Fruit fly (Drosophila melanogaster) whole organism, embryonic: ENCODE measurements around the gene Usp5.
A peak's percentile ranks its signal among the peaks of the same experiment; 100 is the strongest.

Experiments used
- Asciz ChIP-seq: fragments of 200-800 bp; sonication (Bioruptor generic); optimal IDR thresholded peaks from 2 replicates; lab custom pipeline; 2017; ENCODE audit warnings: missing biosample characterization, mild to moderate bottlenecking, missing genetic modification characterization, missing genetic modification reagents
- Blimp-1 ChIP-seq: fragments of 200-800 bp; sonication (Bioruptor generic); optimal IDR thresholded peaks from 3 replicates; lab custom pipeline; 2018; ENCODE audit warnings: missing biosample characterization, missing genetic modification characterization, mild to moderate bottlenecking, moderate library complexity, missing genetic modification reagents
- CG10431 ChIP-seq: fragments of 200-800 bp; sonication (Bioruptor generic); optimal IDR thresholded peaks from 3 replicates; lab custom pipeline; 2018; ENCODE audit warnings: missing biosample characterization, mild to moderate bottlenecking, missing genetic modification characterization
- CG11093 ChIP-seq: fragments of 200-800 bp; sonication (Bioruptor generic); IDR thresholded peaks from 3 replicates; pipeline ENCODE4 v1.3.6; 2022; ENCODE audit warnings: missing biosample characterization, missing genetic modification characterization
- CG11560 ChIP-seq: fragments of 200-800 bp; sonication (Bioruptor generic); IDR thresholded peaks from 3 replicates; pipeline ENCODE4 v1.3.6; 2022; ENCODE audit warnings: missing biosample characterization, missing genetic modification characterization
- CG11696 ChIP-seq: fragments of 200-800 bp; sonication (Bioruptor generic); IDR thresholded peaks from 2 replicates; pipeline ENCODE4 v1.3.6; 2022; ENCODE audit warnings: missing biosample characterization, missing genetic modification characterization
- CG11723 ChIP-seq: fragments of 200-800 bp; sonication (Bioruptor generic); optimal IDR thresholded peaks from 2 replicates; lab custom pipeline; 2017; ENCODE audit warnings: missing biosample characterization, mild to moderate bottlenecking, missing genetic modification characterization
- CG14860 ChIP-seq: fragments of 200-800 bp; sonication (Bioruptor generic); IDR thresholded peaks from 3 replicates; pipeline ENCODE4 v1.3.6; 2022; ENCODE audit warnings: missing biosample characterization, missing genetic modification characterization; ENCODE audit not compliant: partially characterized antibody
- CG15601 ChIP-seq: fragments of 200-800 bp; sonication (Bioruptor generic); optimal IDR thresholded peaks from 3 replicates; lab custom pipeline; 2019; ENCODE audit warnings: missing biosample characterization, mild to moderate bottlenecking, missing genetic modification characterization, moderate library complexity
- CG1832 ChIP-seq: fragments of 200-800 bp; sonication (Bioruptor generic); optimal IDR thresholded peaks from 2 replicates; lab custom pipeline; 2017; ENCODE audit warnings: missing biosample characterization, mild to moderate bottlenecking, missing genetic modification characterization, inconsistent platforms
- CG18476 ChIP-seq: fragments of 200-800 bp; sonication (Bioruptor generic); optimal IDR thresholded peaks from 2 replicates; lab custom pipeline; 2016; ENCODE audit warnings: missing biosample characterization, mild to moderate bottlenecking, missing genetic modification characterization
- CG18599 ChIP-seq: fragments of 200-800 bp; sonication (Bioruptor generic); optimal IDR thresholded peaks from 3 replicates; lab custom pipeline; 2017; ENCODE audit warnings: missing biosample characterization, missing genetic modification characterization, mild to moderate bottlenecking, moderate library complexity, missing genetic modification reagents
- CG2712 ChIP-seq: fragments of 200-800 bp; optimal IDR thresholded peaks from 3 replicates; lab custom pipeline; 2019; ENCODE audit warnings: missing biosample characterization, mild to moderate bottlenecking, missing genetic modification characterization, moderate library complexity
- CG31224 ChIP-seq: fragments of 200-800 bp; sonication (Bioruptor generic); IDR thresholded peaks from 2 replicates; pipeline ENCODE4 v1.3.6; 2022; ENCODE audit warnings: missing biosample characterization, missing genetic modification characterization
- CG32532 ChIP-seq: fragments of 200-800 bp; sonication (Bioruptor generic); IDR thresholded peaks from 2 replicates; pipeline ENCODE4 v1.3.6; 2022; ENCODE audit warnings: missing biosample characterization, missing genetic modification characterization
- CG32767 ChIP-seq: fragments of 200-800 bp; sonication (Bioruptor generic); IDR thresholded peaks from 2 replicates; pipeline ENCODE4 v1.3.6; 2022; ENCODE audit warnings: missing biosample characterization, missing genetic modification characterization
- CG34376 ChIP-seq: fragments of 200-800 bp; sonication (Bioruptor generic); optimal IDR thresholded peaks from 2 replicates; lab custom pipeline; 2018; ENCODE audit warnings: missing biosample characterization, mild to moderate bottlenecking, missing genetic modification characterization
- CG34422 ChIP-seq: fragments of 200-800 bp; sonication (Bioruptor generic); IDR thresholded peaks from 3 replicates; pipeline ENCODE4 v1.3.6; 2022; ENCODE audit warnings: missing biosample characterization, missing genetic modification characterization
- CG3838 ChIP-seq: fragments of 200-800 bp; sonication (Bioruptor generic); optimal IDR thresholded peaks from 3 replicates; lab custom pipeline; 2016; ENCODE audit warnings: missing biosample characterization, missing genetic modification characterization
- CG5245 ChIP-seq: fragments of 200-800 bp; sonication (Bioruptor generic); optimal IDR thresholded peaks from 3 replicates; lab custom pipeline; 2016; ENCODE audit warnings: missing biosample characterization, missing genetic modification characterization
- CG7357 ChIP-seq: fragments of 200-800 bp; sonication (Bioruptor generic); IDR thresholded peaks from 3 replicates; pipeline ENCODE4 v1.3.6; 2022; ENCODE audit warnings: missing biosample characterization, missing genetic modification characterization
- CG8290 ChIP-seq, 3 experiments: fragments of 200-800 bp; sonication (Bioruptor generic); optimal IDR thresholded peaks; 2 replicates each; lab custom pipeline; 2016 to 2019; ENCODE audit warnings: missing biosample characterization in 3 of 3, missing genetic modification characterization in 3 of 3, mild to moderate bottlenecking in 2 of 3, moderate library complexity in 1 of 3
- CG9797 ChIP-seq: fragments of 200-800 bp; sonication (Bioruptor generic); optimal IDR thresholded peaks from 3 replicates; lab custom pipeline; 2018; ENCODE audit warnings: missing biosample characterization, mild to moderate bottlenecking, missing genetic modification characterization
- Dfd ChIP-seq, 2 experiments: fragments of >200 bp; optimal IDR thresholded peaks; 2 replicates each; lab custom pipeline; 2017; ENCODE audit warnings: missing biosample characterization in 2 of 2, missing genetic modification characterization in 2 of 2
- Dref ChIP-seq: fragments of 200-800 bp; sonication (Bioruptor generic); IDR thresholded peaks from 2 replicates; pipeline ENCODE4 v1.3.6; 2022; ENCODE audit warnings: missing biosample characterization, missing genetic modification characterization
- HLH4C ChIP-seq: fragments of 200-800 bp; sonication (Bioruptor generic); IDR thresholded peaks from 3 replicates; pipeline ENCODE4 v1.3.6; 2022; ENCODE audit warnings: missing biosample characterization, missing genetic modification characterization; ENCODE audit not compliant: partially characterized antibody
- HmgZ ChIP-seq: fragments of 200-800 bp; sonication (Bioruptor generic); optimal IDR thresholded peaks from 2 replicates; lab custom pipeline; 2018; ENCODE audit warnings: missing biosample characterization, mild to moderate bottlenecking, missing genetic modification characterization
- Hmx ChIP-seq: fragments of 200-800 bp; sonication (Bioruptor generic); optimal IDR thresholded peaks from 2 replicates; lab custom pipeline; 2016; ENCODE audit warnings: missing biosample characterization, missing genetic modification characterization
- Optix ChIP-seq: fragments of 200-800 bp; sonication (Bioruptor generic); IDR thresholded peaks from 3 replicates; pipeline ENCODE4 v1.3.6; 2022; ENCODE audit warnings: missing biosample characterization, missing genetic modification characterization
- al ChIP-seq: fragments of 200-800 bp; sonication (Bioruptor generic); IDR thresholded peaks from 2 replicates; pipeline ENCODE4 v1.3.6; 2022; ENCODE audit warnings: missing biosample characterization, missing genetic modification characterization
- ato ChIP-seq: fragments of 200-800 bp; sonication (Bioruptor generic); IDR thresholded peaks from 2 replicates; pipeline ENCODE4 v1.3.6; 2022; ENCODE audit warnings: missing biosample characterization, missing genetic modification characterization; ENCODE audit not compliant: partially characterized antibody
- bbx ChIP-seq: fragments of 200-800 bp; sonication (Bioruptor generic); IDR thresholded peaks from 2 replicates; pipeline ENCODE4 v1.3.6; 2022; ENCODE audit warnings: missing biosample characterization, missing genetic modification characterization; ENCODE audit not compliant: partially characterized antibody
- caup ChIP-seq: fragments of 200-800 bp; sonication (Bioruptor generic); optimal IDR thresholded peaks from 3 replicates; lab custom pipeline; 2017; ENCODE audit warnings: missing biosample characterization, mild to moderate bottlenecking, missing genetic modification characterization, moderate library complexity; ENCODE audit not compliant: severe bottlenecking
- fd64A ChIP-seq: fragments of 200-800 bp; sonication (Bioruptor generic); optimal IDR thresholded peaks from 3 replicates; lab custom pipeline; 2018; ENCODE audit warnings: missing biosample characterization, mild to moderate bottlenecking, missing genetic modification characterization
- ftz-f1 ChIP-seq: fragments of 200-800 bp; sonication (Bioruptor generic); optimal IDR thresholded peaks from 2 replicates; lab custom pipeline; 2016; ENCODE audit warnings: missing biosample characterization, missing genetic modification characterization
- gfzf ChIP-seq: fragments of 200-800 bp; sonication (Bioruptor generic); optimal IDR thresholded peaks from 2 replicates; lab custom pipeline; 2016; ENCODE audit warnings: missing biosample characterization, mild to moderate bottlenecking, missing genetic modification characterization, moderate library complexity
- inv ChIP-seq: fragments of 200-800 bp; sonication (Bioruptor generic); IDR thresholded peaks from 2 replicates; pipeline ENCODE4 v1.3.6; 2022; ENCODE audit warnings: missing biosample characterization, missing genetic modification characterization; ENCODE audit not compliant: partially characterized antibody
- jigr1 ChIP-seq: fragments of 200-800 bp; sonication (Bioruptor generic); IDR thresholded peaks from 3 replicates; pipeline ENCODE4 v1.3.6; 2022; ENCODE audit warnings: missing biosample characterization, missing genetic modification characterization
- lilli ChIP-seq: fragments of 200-800 bp; sonication (Bioruptor generic); optimal IDR thresholded peaks from 3 replicates; lab custom pipeline; 2016; ENCODE audit warnings: missing biosample characterization, missing genetic modification characterization
- rib ChIP-seq: fragments of 200-800 bp; sonication (Bioruptor generic); IDR thresholded peaks from 2 replicates; pipeline ENCODE4 v1.3.6; 2022; ENCODE audit warnings: missing biosample characterization, missing genetic modification characterization
- seq ChIP-seq: fragments of 200-800 bp; sonication (Bioruptor generic); IDR thresholded peaks from 2 replicates; pipeline ENCODE4 v1.3.6; 2022; ENCODE audit warnings: missing biosample characterization, missing genetic modification characterization
- sna ChIP-seq: fragments of 200-800 bp; sonication (Bioruptor generic); IDR thresholded peaks from 2 replicates; pipeline ENCODE4 v1.3.6; 2022; ENCODE audit warnings: missing biosample characterization, missing genetic modification characterization; ENCODE audit not compliant: partially characterized antibody
- sug ChIP-seq: fragments of 200-800 bp; optimal IDR thresholded peaks from 2 replicates; lab custom pipeline; 2019; ENCODE audit warnings: missing biosample characterization, mild to moderate bottlenecking, missing genetic modification characterization, moderate library complexity
- tup ChIP-seq: fragments of 200-800 bp; sonication (Bioruptor generic); optimal IDR thresholded peaks from 2 replicates; lab custom pipeline; 2016; ENCODE audit warnings: missing biosample characterization, mild to moderate bottlenecking, missing genetic modification characterization, moderate library complexity
- twi ChIP-seq: fragments of 200-800 bp; optimal IDR thresholded peaks from 2 replicates; lab custom pipeline; 2019; ENCODE audit warnings: missing biosample characterization, mild to moderate bottlenecking, missing genetic modification characterization, moderate library complexity
- zen2 ChIP-seq: fragments of 200-800 bp; sonication (Bioruptor generic); IDR thresholded peaks from 3 replicates; pipeline ENCODE4 v1.3.6; 2022; ENCODE audit warnings: missing biosample characterization, missing genetic modification characterization; ENCODE audit not compliant: partially characterized antibody

Gene Usp5

DNA sequence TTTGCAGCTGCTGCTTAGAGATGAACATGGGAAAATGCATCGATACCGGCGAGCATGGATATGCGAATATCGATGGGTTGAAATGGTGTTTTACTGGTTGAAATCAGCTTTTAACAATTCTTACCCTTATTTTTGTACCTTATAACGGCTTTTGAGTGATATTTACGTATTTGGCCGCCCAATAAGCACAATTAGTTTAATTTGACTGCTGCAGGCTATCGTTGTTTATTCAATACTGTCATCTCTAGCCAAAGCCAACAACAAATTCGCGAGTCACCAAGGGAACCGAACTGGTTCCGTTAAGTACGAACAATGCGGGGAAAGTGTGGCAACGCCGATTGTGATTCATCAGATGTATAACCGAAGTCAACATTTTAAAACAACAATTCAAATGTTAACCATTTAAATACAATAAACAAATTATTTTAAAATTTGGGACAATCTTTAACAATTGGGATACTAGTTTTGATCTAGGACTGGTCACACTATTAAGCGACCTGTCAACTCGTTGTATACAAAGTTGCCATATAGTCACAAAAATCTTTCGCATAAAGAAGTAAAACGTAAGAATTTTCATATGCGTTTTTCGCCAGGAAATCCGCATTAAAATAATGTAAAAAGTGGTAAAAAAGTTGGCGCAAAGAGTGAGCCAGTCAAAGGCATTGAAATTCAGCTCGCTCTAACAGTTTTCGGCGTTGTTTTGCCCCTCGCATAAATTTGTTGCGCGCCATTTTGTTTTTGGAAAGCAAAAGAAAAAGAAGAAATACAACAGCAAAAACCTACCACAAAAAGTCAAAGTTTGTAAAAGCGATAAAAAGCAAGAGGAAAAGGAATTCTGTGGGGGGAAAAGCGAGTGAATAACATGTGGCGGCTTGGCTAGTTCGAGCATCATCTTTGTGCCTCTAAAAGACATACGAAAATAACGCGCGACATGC, at the start of gene Usp5, which contains the start of gene BtbVII (continued):
- TF ChIP-seq zen2 (GFP tag; lab: Robert Waterston, UW) (peak; percentile 97), jigr1 (GFP tag; lab: Robert Waterston, UW) (no peak), CG2712 (tag; lab: Kevin White, UChicago) (peak; percentile 46), Asciz (GFP tag; lab: Kevin White, UChicago) (no peak), HmgZ (tag; lab: Kevin White, UChicago) (peak; percentile 69), CG34376 (GFP tag; lab: Kevin White, UChicago) (peak; percentile 81), CG11723 (GFP tag; lab: Kevin White, UChicago) (no peak), fd64A (GFP tag; lab: Kevin White, UChicago) (no peak), caup (GFP tag; lab: Kevin White, UChicago) (peak; percentile 34), CG11093 (no peak), CG3838 (no peak), CG34422 (GFP tag; lab: Robert Waterston, UW) (peak; percentile 86; the same call in 1 of the 3 replicates), inv (GFP tag; lab: Robert Waterston, UW) (peak; percentile 94), Optix (peak; percentile 33; the same call in 1 of the 3 replicates), seq (GFP tag; lab: Robert Waterston, UW) (no peak), Blimp-1 (no peak), CG18599 (no peak), ftz-f1 (GFP tag; lab: Kevin White, UChicago) (peak; percentile 87), sug (peak; percentile 64), HLH4C (GFP tag; lab: Robert Waterston, UW) (peak; percentile 93), CG10431 (GFP tag; lab: Kevin White, UChicago) (no peak), ato (GFP tag; lab: Robert Waterston, UW) (peak; percentile 75), CG8290 (GFP tag; optimal IDR thresholded peaks at IDR 0.05; lab: Kevin White, UChicago) (peak; percentile 82), CG8290 (tag; optimal IDR thresholded peaks at IDR 0.05; lab: Kevin White, UChicago) (peak in 1 of 2 experiments; percentile 80), lilli (GFP tag; lab: Kevin White, UChicago) (peak; percentile 84), CG32767 (GFP tag; lab: Robert Waterston, UW) (peak; percentile 50; the same call in 1 of the 2 replicates), CG14860 (GFP tag; lab: Robert Waterston, UW) (peak; percentile 94), CG11696 (GFP tag; lab: Robert Waterston, UW) (0 out of 2 replicates have a peak, but pooled peaks have one; percentile 33), rib (peak; percentile 91), twi (tag; lab: Kevin White, UChicago) (peak; percentile 18), Dfd (GFP tag; optimal IDR thresholded peaks at IDR 0.05; lab: Kevin White, UChicago) (no peak), CG1832 (GFP tag; lab: Kevin White, UChicago) (no peak), Dref (GFP tag; lab: Robert Waterston, UW) (peak; percentile 37; the same call in 1 of the 2 replicates), CG15601 (tag; lab: Kevin White, UChicago) (peak; percentile 54), CG31224 (GFP tag; lab: Robert Waterston, UW) (0 out of 2 replicates have a peak, but pooled peaks have one; percentile 10), CG32532 (GFP tag; lab: Robert Waterston, UW) (peak; percentile 68), Hmx (no peak), CG9797 (GFP tag; lab: Kevin White, UChicago) (peak; percentile 81), tup (GFP tag; lab: Kevin White, UChicago) (peak; percentile 49), CG5245 (no peak), al (peak; percentile 36; the same call in 1 of the 2 replicates), CG7357 (GFP tag; lab: Robert Waterston, UW) (0 out of 3 replicates have a peak, but pooled peaks have one; percentile 12), gfzf (GFP tag; lab: Kevin White, UChicago) (peak; percentile 78), CG11560 (tag; lab: Robert Waterston, UW) (no peak), sna (GFP tag; lab: Robert Waterston, UW) (peak; percentile 99), bbx (GFP tag; lab: Robert Waterston, UW) (peak; percentile 91), CG18476 (GFP tag; lab: Kevin White, UChicago) (peak; percentile 9)
